Worm (Caenorhabditis elegans) whole organism, early embryonic: ENCODE measurements around the gene nol-10.

ENCODE experiments used
- B0310.2 ChIP-seq: sonication (generic microtip); optimal IDR thresholded peaks from 2 replicates; lab custom pipeline; 2016; ENCODE audit warnings: mild to moderate bottlenecking, missing genetic modification characterization, missing compliant biosample characterization
- aly-1 ChIP-seq: sonication (generic microtip); optimal IDR thresholded peaks from 2 replicates; lab custom pipeline; 2016; ENCODE audit warnings: missing genetic modification characterization, missing compliant biosample characterization
- ama-1 ChIP-seq: fragments of 150-350 bp; optimal IDR thresholded peaks from 2 replicates; lab custom pipeline; 2014
- ceh-13 ChIP-seq: fragments of 200-800 bp; sonication (Bioruptor generic); optimal IDR thresholded peaks from 2 replicates; lab custom pipeline; 2018; ENCODE audit warnings: mild to moderate bottlenecking, missing genetic modification characterization, missing compliant biosample characterization
- ceh-36 ChIP-seq: sonication (generic microtip); optimal IDR thresholded peaks from 2 replicates; lab custom pipeline; 2016; ENCODE audit warnings: missing genetic modification characterization, inconsistent platforms, missing compliant biosample characterization
- ets-7 ChIP-seq: sonication (generic microtip); optimal IDR thresholded peaks from 2 replicates; lab custom pipeline; 2016; ENCODE audit warnings: missing genotype, missing genetic modification characterization, missing compliant biosample characterization
- flt-1 ChIP-seq: fragments of 200-800 bp; sonication (Bioruptor generic); IDR thresholded peaks from 2 replicates; pipeline ENCODE4 v1.3.6; 2022; ENCODE audit warnings: missing genetic modification characterization, missing compliant biosample characterization
- hmbx-1 ChIP-seq: sonication (generic microtip); optimal IDR thresholded peaks from 2 replicates; lab custom pipeline; 2016; ENCODE audit warnings: mild to moderate bottlenecking, missing genetic modification characterization, missing compliant biosample characterization
- hmg-4 ChIP-seq: fragments of 200-800 bp; sonication (Bioruptor generic); optimal IDR thresholded peaks from 2 replicates; lab custom pipeline; 2018; ENCODE audit warnings: mild to moderate bottlenecking, missing genetic modification characterization, missing compliant biosample characterization
- scrt-1 ChIP-seq: fragments of 200-800 bp; sonication (Bioruptor generic); IDR thresholded peaks from 2 replicates; pipeline ENCODE4 v1.3.6; 2022; ENCODE audit warnings: missing genetic modification characterization, missing compliant biosample characterization
- tbx-11 ChIP-seq: fragments of 200-800 bp; sonication (Bioruptor generic); IDR thresholded peaks from 2 replicates; pipeline ENCODE4 v1.3.6; 2022; ENCODE audit warnings: missing genetic modification characterization, missing compliant biosample characterization
- tbx-37 ChIP-seq: fragments of 200-800 bp; sonication (Bioruptor generic); conservative IDR thresholded peaks from 2 replicates; pipeline ENCODE4 v1.3.6; 2022; ENCODE audit warnings: missing genetic modification reagents, missing genetic modification characterization, missing compliant biosample characterization
- tra-4 ChIP-seq: sonication (generic microtip); optimal IDR thresholded peaks from 2 replicates; lab custom pipeline; 2017; ENCODE audit warnings: missing genetic modification characterization, missing compliant biosample characterization

- TF ChIP-seq ama-1 (lab: Kevin White, UChicago) (no peak), tbx-37 (no peak), hmbx-1 (no peak), ceh-13 (GFP tag; lab: Kevin White, UChicago) (no peak), ceh-36 (tag; lab: Kevin White, UChicago) (no peak), flt-1 (GFP tag; lab: Robert Waterston, UW) (no peak), tbx-11 (GFP tag; lab: Robert Waterston, UW) (no peak), hmg-4 (no peak), tra-4 (no peak), ets-7 (tag; lab: Kevin White, UChicago) (no peak), B0310.2 (tag; lab: Kevin White, UChicago) (no peak), aly-1 (tag; lab: Kevin White, UChicago) (no peak), scrt-1 (GFP tag; lab: Robert Waterston, UW) (no peak)
Observed at ce11 chrIV:7550445-7550844, 30.0 kb upstream of the nol-10 start, which contains the start of gene pam-1.
